Worm (Caenorhabditis elegans): ENCODE data around the gene C16D9.8.

C16D9.8 gene

DNA sequence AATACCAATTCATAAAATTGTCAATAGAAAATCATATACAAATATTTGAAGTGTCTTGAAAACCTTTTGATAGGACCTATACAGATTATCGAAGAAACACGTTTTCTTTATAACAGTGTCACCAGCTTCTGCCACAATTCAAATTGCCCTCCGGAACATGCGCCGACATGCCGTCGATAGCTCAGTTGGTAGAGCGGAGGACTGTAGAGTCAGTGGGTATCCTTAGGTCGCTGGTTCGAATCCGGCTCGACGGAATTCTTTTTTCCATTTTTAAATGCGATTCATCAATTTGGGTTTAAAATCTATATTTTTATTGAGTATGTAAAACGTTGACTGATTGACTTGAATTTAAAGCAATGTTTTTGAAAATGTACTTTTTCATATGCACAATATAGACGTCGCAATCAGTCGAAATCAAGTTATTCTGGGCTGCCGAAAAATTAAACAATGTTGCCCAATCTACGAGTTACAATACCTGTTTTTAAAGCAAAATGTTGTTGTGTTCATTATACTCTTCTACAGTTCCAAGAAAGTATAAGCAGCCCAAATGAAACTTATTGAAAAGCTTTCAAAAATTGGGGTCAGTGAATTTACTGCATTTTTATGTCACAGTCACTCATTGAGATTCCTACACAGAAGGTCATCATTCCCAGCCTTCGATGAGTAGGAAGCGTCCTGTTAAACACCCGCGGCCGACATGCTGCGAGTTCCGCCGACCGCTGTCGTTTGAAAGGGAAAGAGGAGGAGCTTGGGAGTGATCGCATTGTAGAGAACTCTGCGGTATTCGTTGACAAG lies 15.9 kb downstream of the C16D9.8 start (continued):
- no peak for TF ChIP-seq nhr-102 (tag; optimal IDR thresholded peaks at IDR 0.05)
- TF ChIP-seq ztf-11 (tag; optimal IDR thresholded peaks at IDR 0.05), result no peak
- TF ChIP-seq F49E8.2 (tag; optimal IDR thresholded peaks at IDR 0.05; ENCODE audit: borderline replicate concordance), result peak; percentile 92
- no peak for TF ChIP-seq tag-97 (GFP tag; IDR thresholded peaks at IDR 0.05)
- TF ChIP-seq zip-2 (tag; optimal IDR thresholded peaks at IDR 0.05), result peak; percentile 25
- no peak for TF ChIP-seq nhr-28 (tag; optimal IDR thresholded peaks at IDR 0.05)
- peak; percentile 61 for TF ChIP-seq php-3 (GFP tag; IDR thresholded peaks at IDR 0.05)
- TF ChIP-seq lin-29 (GFP tag; IDR thresholded peaks at IDR 0.05), result no peak
- TF ChIP-seq nhr-41 (GFP tag; IDR thresholded peaks at IDR 0.05), result peak; percentile 46; the same call in 1 of the 2 replicates
- TF ChIP-seq lin-13 (GFP tag; optimal IDR thresholded peaks at IDR 0.05), result peak; percentile 72
- TF ChIP-seq egl-43 (GFP tag; IDR thresholded peaks at IDR 0.05), result no peak; the same call in none of the 2 replicates
- peak; percentile 29 for TF ChIP-seq unc-130 (GFP tag; optimal IDR thresholded peaks at IDR 0.05)
- TF ChIP-seq saeg-2 (GFP tag; IDR thresholded peaks at IDR 0.05), result no peak
- TF ChIP-seq nhr-42 (GFP tag; IDR thresholded peaks at IDR 0.05), result no peak
- peak; percentile 12 to 78 for TF ChIP-seq daf-16 (GFP tag; optimal IDR thresholded peaks at IDR 0.05)
- TF ChIP-seq daf-16 (tag; optimal IDR thresholded peaks at IDR 0.05), result peak; percentile 86
- TF ChIP-seq T26A8.4 (GFP tag; IDR thresholded peaks at IDR 0.05), result peak; percentile 92
- TF ChIP-seq hlh-11 (tag; optimal IDR thresholded peaks at IDR 0.05), result peak; percentile 79
- TF ChIP-seq mdl-1 (tag; optimal IDR thresholded peaks at IDR 0.05), result no peak
- peak; percentile 31 for TF ChIP-seq pqm-1 (tag; optimal IDR thresholded peaks at IDR 0.05)
- no peak for TF ChIP-seq set-16 (GFP tag; IDR thresholded peaks at IDR 0.05)
- no peak for TF ChIP-seq nhr-237 (tag; optimal IDR thresholded peaks at IDR 0.05)
- 0 out of 2 replicates have a peak, but pooled peaks have one; percentile 43 for TF ChIP-seq lim-7 (GFP tag; IDR thresholded peaks at IDR 0.05)
- 0 out of 2 replicates have a peak, but pooled peaks have one; percentile 20 for TF ChIP-seq hmg-1.1 (GFP tag; IDR thresholded peaks at IDR 0.05)
- TF ChIP-seq mes-2 (tag; optimal IDR thresholded peaks at IDR 0.05; ENCODE audit: poor library complexity, severe bottlenecking), result peak; percentile 87
- TF ChIP-seq daf-19 (GFP tag; conservative IDR thresholded peaks at IDR 0.05), result 0 out of 2 replicates have a peak, but pooled peaks have one; percentile 65

DNA sequence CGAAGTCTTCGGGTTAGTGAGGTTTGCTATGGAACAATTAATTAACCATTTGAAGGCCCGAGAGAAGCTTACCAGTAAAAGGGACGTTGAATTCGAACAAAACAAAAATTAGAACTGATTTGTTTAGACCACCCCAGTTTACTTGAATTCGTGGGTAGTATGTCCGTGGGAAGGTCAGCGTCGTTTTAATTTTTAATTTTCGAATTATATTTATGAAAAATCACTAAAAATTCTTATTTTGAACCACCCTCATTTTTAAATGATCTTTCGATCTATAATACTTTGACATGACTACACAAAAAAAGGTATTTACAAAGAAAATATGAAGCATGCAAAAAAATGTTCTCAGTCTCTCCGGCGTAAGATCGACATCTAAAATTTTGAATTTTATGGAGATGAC lies 17.9 kb downstream of the C16D9.8 start, which contains the start of gene C16D9.5:
C16D9.5 (minus strand) TSS at position 101 of the 400 bp plus-strand sequence.
- TF ChIP-seq lir-3 (tag; optimal IDR thresholded peaks at IDR 0.05) (no peak), saeg-2 (GFP tag; IDR thresholded peaks at IDR 0.05) (no peak), nhr-48 (tag; optimal IDR thresholded peaks at IDR 0.05) (no peak), fkh-10 (GFP tag; optimal IDR thresholded peaks at IDR 0.05) (no peak), hlh-30 (tag; optimal IDR thresholded peaks at IDR 0.05; ENCODE audit: insufficient read depth) (no peak), daf-16 (GFP tag; optimal IDR thresholded peaks at IDR 0.05) (no peak), daf-16 (tag; optimal IDR thresholded peaks at IDR 0.05) (no peak), spr-1 (tag; optimal IDR thresholded peaks at IDR 0.05) (no peak), R02D3.7 (tag; optimal IDR thresholded peaks at IDR 0.05) (no peak), nhr-237 (tag; optimal IDR thresholded peaks at IDR 0.05) (no peak)

DNA sequence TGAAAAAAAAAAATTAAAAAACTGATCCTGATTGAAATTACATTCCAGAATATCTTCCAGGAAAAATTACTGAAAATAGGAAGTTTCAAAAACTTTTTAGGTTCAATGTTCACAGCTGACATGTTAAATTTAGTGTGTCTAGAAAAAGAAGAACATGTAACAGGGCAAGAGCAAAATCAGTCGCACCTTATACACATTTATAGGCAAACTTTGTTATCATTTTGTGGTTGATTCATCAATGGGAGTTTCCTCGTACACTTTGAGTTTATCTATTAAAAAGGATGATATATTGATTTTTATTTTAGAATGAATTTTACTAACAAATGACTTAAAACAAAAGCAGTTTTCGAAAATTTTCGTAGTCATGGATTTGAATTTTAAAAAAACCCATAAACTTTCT lies 20.2 kb downstream of the C16D9.8 start:
- TF ChIP-seq dpl-1 (GFP tag; optimal IDR thresholded peaks at IDR 0.05) (no peak), unc-62 (GFP tag; optimal IDR thresholded peaks at IDR 0.05 in 1 of 2) (peak in 1 of 2 experiments; percentile 64), unc-62 (tag; optimal IDR thresholded peaks at IDR 0.05) (no peak), pqm-1 (tag; optimal IDR thresholded peaks at IDR 0.05) (peak; percentile 50), lin-39 (tag; optimal IDR thresholded peaks at IDR 0.05) (no peak), egl-27 (tag; optimal IDR thresholded peaks at IDR 0.05) (no peak), daf-16 (GFP tag; optimal IDR thresholded peaks at IDR 0.05) (no peak), daf-16 (tag; optimal IDR thresholded peaks at IDR 0.05) (peak; percentile 26), tag-97 (GFP tag; IDR thresholded peaks at IDR 0.05) (no peak), nhr-28 (tag; optimal IDR thresholded peaks at IDR 0.05) (peak; percentile 48), aha-1 (tag) (peak; percentile 29)

Measured in whole organism, L4 larva.